Worm (Caenorhabditis elegans) whole organism, L4 larva: ENCODE data around the gene T14E8.2.
A peak's percentile ranks its signal among the peaks of the same experiment; 100 is the strongest.

Source experiments
- F49E8.2 ChIP-seq: sonication (generic microtip); optimal IDR thresholded peaks from 2 replicates; lab custom pipeline; 2016; ENCODE audit warnings: missing compliant biosample characterization, mild to moderate bottlenecking, missing genetic modification characterization, borderline replicate concordance
- Y48G9A.11 ChIP-seq: fragments of 200-800 bp; sonication (Bioruptor generic); IDR thresholded peaks from 2 replicates; pipeline ENCODE4 v1.3.6; 2022; ENCODE audit warnings: missing genetic modification reagents, missing genetic modification characterization, missing compliant biosample characterization
- dmd-6 ChIP-seq: fragments of 200-800 bp; sonication (Bioruptor generic); IDR thresholded peaks from 2 replicates; pipeline ENCODE4 v1.3.6; 2022; ENCODE audit warnings: missing genetic modification reagents, missing genetic modification characterization, missing compliant biosample characterization
- hmg-1.1 ChIP-seq: fragments of 200-800 bp; sonication (Bioruptor generic); IDR thresholded peaks from 2 replicates; pipeline ENCODE4 v1.3.6; 2022; ENCODE audit warnings: missing genetic modification reagents, missing genetic modification characterization, missing compliant biosample characterization
- nhr-10 ChIP-seq: fragments of 150-350 bp; optimal IDR thresholded peaks from 2 replicates; lab custom pipeline; 2014; ENCODE audit warnings: missing biosample characterization, missing genetic modification characterization
- snpc-1.2 ChIP-seq: fragments of 200-800 bp; sonication (Bioruptor generic); IDR thresholded peaks from 2 replicates; pipeline ENCODE4 v1.3.6; 2022; ENCODE audit warnings: missing genetic modification reagents, missing genetic modification characterization, missing compliant biosample characterization

Gene T14E8.2

ce11 chrX:6593178-6593786, 50.5 kb downstream of the T14E8.2 start (continued):
- TF ChIP-seq hmg-1.1: peak; percentile 91
- no peak for TF ChIP-seq snpc-1.2 (GFP tag; lab: Robert Waterston, UW)
- TF ChIP-seq F49E8.2 (tag; lab: Kevin White, UChicago): peak; percentile 58
- peak; percentile 76; the same call in 1 of the 2 replicates for TF ChIP-seq dmd-6
- no peak; the same call in 1 of the 2 replicates for TF ChIP-seq Y48G9A.11 (GFP tag; lab: Robert Waterston, UW)
- TF ChIP-seq nhr-10 (tag; lab: Kevin White, UChicago): no peak
